Worm (Caenorhabditis elegans) whole organism, mixed stage, embryonic: ENCODE measurements around the gene C47E12.9.

ENCODE experiments used
- hlh-1 ChIP-seq: fragments of 150-350 bp; optimal IDR thresholded peaks from 2 replicates; lab custom pipeline; 2014; ENCODE audit warnings: missing biosample characterization, missing genetic modification reagents, missing genetic modification characterization
- snpc-4 ChIP-seq: fragments of 150-350 bp; optimal IDR thresholded peaks from 2 replicates; lab custom pipeline; 2014; ENCODE audit warnings: missing biosample characterization, missing genetic modification characterization
- sptf-1 ChIP-seq: sonication (generic microtip); optimal IDR thresholded peaks from 2 replicates; lab custom pipeline; 2017; ENCODE audit warnings: mild to moderate bottlenecking, missing genetic modification characterization, moderate library complexity, missing compliant biosample characterization
- unc-120 ChIP-seq: sonication (generic microtip); optimal IDR thresholded peaks from 2 replicates; lab custom pipeline; 2017; ENCODE audit warnings: missing genetic modification characterization, missing compliant biosample characterization; ENCODE audit not compliant: poor library complexity, severe bottlenecking

ce11 chrIV:9993403-9994132 lies 19.1 kb downstream of the C47E12.9 start:
- TF ChIP-seq sptf-1 (tag; lab: Kevin White, UChicago): no peak
- TF ChIP-seq snpc-4 (tag; lab: Kevin White, UChicago): no peak
- TF ChIP-seq unc-120: no peak
- TF ChIP-seq hlh-1 (tag; lab: Kevin White, UChicago): no peak
